Fruit fly (Drosophila melanogaster) whole organism, embryonic: ENCODE results near the gene car.
A peak's percentile ranks its signal among the peaks of the same experiment; 100 is the strongest.

Experiments used
- Adf1 ChIP-seq: fragments of 200-800 bp; sonication (Bioruptor generic); IDR thresholded peaks from 2 replicates; pipeline ENCODE4 v1.3.6; 2022; ENCODE audit warnings: missing biosample characterization, missing genetic modification characterization
- Antp ChIP-seq: fragments of 200-800 bp; sonication (Bioruptor generic); optimal IDR thresholded peaks from 3 replicates; lab custom pipeline; 2016; ENCODE audit warnings: missing biosample characterization, missing genetic modification characterization
- CG11247 ChIP-seq: fragments of 200-800 bp; sonication (Bioruptor generic); IDR thresholded peaks from 2 replicates; pipeline ENCODE4 v1.3.6; 2022; ENCODE audit warnings: missing biosample characterization, missing genetic modification characterization
- CG11560 ChIP-seq: fragments of 200-800 bp; sonication (Bioruptor generic); IDR thresholded peaks from 3 replicates; pipeline ENCODE4 v1.3.6; 2022; ENCODE audit warnings: missing biosample characterization, missing genetic modification characterization
- CG13287 ChIP-seq: fragments of 200-800 bp; sonication (Bioruptor generic); IDR thresholded peaks from 2 replicates; pipeline ENCODE4 v1.3.6; 2022; ENCODE audit warnings: missing biosample characterization, missing genetic modification characterization; ENCODE audit not compliant: partially characterized antibody
- CG14860 ChIP-seq: fragments of 200-800 bp; sonication (Bioruptor generic); IDR thresholded peaks from 3 replicates; pipeline ENCODE4 v1.3.6; 2022; ENCODE audit warnings: missing biosample characterization, missing genetic modification characterization; ENCODE audit not compliant: partially characterized antibody
- CG15073 ChIP-seq: fragments of 200-800 bp; sonication (Bioruptor generic); optimal IDR thresholded peaks from 2 replicates; lab custom pipeline; 2016; ENCODE audit warnings: missing biosample characterization, missing genetic modification characterization
- CG17186 ChIP-seq: fragments of 200-800 bp; sonication (Bioruptor generic); optimal IDR thresholded peaks from 3 replicates; lab custom pipeline; 2017; ENCODE audit warnings: missing biosample characterization, missing genetic modification reagents, missing genetic modification characterization
- CG2120 ChIP-seq: fragments of 200-800 bp; sonication (Bioruptor generic); optimal IDR thresholded peaks from 3 replicates; lab custom pipeline; 2016; ENCODE audit warnings: missing biosample characterization, missing genetic modification characterization
- CG32532 ChIP-seq: fragments of 200-800 bp; sonication (Bioruptor generic); IDR thresholded peaks from 2 replicates; pipeline ENCODE4 v1.3.6; 2022; ENCODE audit warnings: missing biosample characterization, missing genetic modification characterization
- CG4328 ChIP-seq: fragments of 200-800 bp; sonication (Bioruptor generic); optimal IDR thresholded peaks from 3 replicates; lab custom pipeline; 2017; ENCODE audit warnings: missing biosample characterization, missing genetic modification reagents, missing genetic modification characterization
- CG4617 ChIP-seq: fragments of 200-800 bp; sonication (Bioruptor generic); optimal IDR thresholded peaks from 3 replicates; lab custom pipeline; 2016; ENCODE audit warnings: missing biosample characterization, missing genetic modification characterization, borderline replicate concordance
- CG4820 ChIP-seq: fragments of 200-800 bp; sonication (Bioruptor generic); optimal IDR thresholded peaks from 3 replicates; lab custom pipeline; 2016; ENCODE audit warnings: missing biosample characterization, missing genetic modification characterization
- CG4854 ChIP-seq: fragments of 200-800 bp; sonication (Bioruptor generic); optimal IDR thresholded peaks from 2 replicates; lab custom pipeline; 2016; ENCODE audit warnings: missing biosample characterization, missing genetic modification characterization, inconsistent platforms
- CG6272 ChIP-seq: fragments of 200-800 bp; sonication (Bioruptor generic); IDR thresholded peaks from 2 replicates; pipeline ENCODE4 v1.3.6; 2022; ENCODE audit warnings: missing biosample characterization, missing genetic modification characterization
- CG7372 ChIP-seq: fragments of 200-800 bp; sonication (Bioruptor generic); IDR thresholded peaks from 2 replicates; pipeline ENCODE4 v1.3.6; 2022; ENCODE audit warnings: missing biosample characterization, missing genetic modification characterization
- CG7928 ChIP-seq: fragments of 200-800 bp; sonication (Bioruptor generic); optimal IDR thresholded peaks from 2 replicates; lab custom pipeline; 2017; ENCODE audit warnings: missing biosample characterization, mild to moderate bottlenecking, missing genetic modification characterization
- CG9727 ChIP-seq: fragments of 200-800 bp; sonication (Bioruptor generic); optimal IDR thresholded peaks from 3 replicates; lab custom pipeline; 2017; ENCODE audit warnings: missing biosample characterization, mild to moderate bottlenecking, missing genetic modification characterization
- Dad ChIP-seq: fragments of 200-800 bp; sonication (Bioruptor generic); optimal IDR thresholded peaks from 3 replicates; lab custom pipeline; 2016; ENCODE audit warnings: missing biosample characterization, missing genetic modification characterization
- Hey ChIP-seq: fragments of 200-800 bp; sonication (Bioruptor generic); optimal IDR thresholded peaks from 3 replicates; lab custom pipeline; 2018; ENCODE audit warnings: missing biosample characterization, mild to moderate bottlenecking, missing genetic modification characterization
- HmgZ ChIP-seq: fragments of 200-800 bp; sonication (Bioruptor generic); optimal IDR thresholded peaks from 2 replicates; lab custom pipeline; 2018; ENCODE audit warnings: missing biosample characterization, mild to moderate bottlenecking, missing genetic modification characterization
- Hr39 ChIP-seq: fragments of >200 bp; optimal IDR thresholded peaks from 2 replicates; lab custom pipeline; 2017
- MESR4 ChIP-seq: fragments of 200-800 bp; sonication (Bioruptor generic); optimal IDR thresholded peaks from 2 replicates; lab custom pipeline; 2018; ENCODE audit warnings: missing biosample characterization, mild to moderate bottlenecking, missing genetic modification characterization, moderate library complexity
- MTF-1 ChIP-seq: fragments of 200-800 bp; sonication (Bioruptor generic); optimal IDR thresholded peaks from 2 replicates; lab custom pipeline; 2018; ENCODE audit warnings: missing biosample characterization, mild to moderate bottlenecking, missing genetic modification characterization, borderline replicate concordance
- Med ChIP-seq: fragments of 200-800 bp; sonication (Bioruptor generic); peaks from one replicate; lab custom pipeline; 2016; ENCODE audit warnings: missing biosample characterization, missing genetic modification characterization, mild to moderate bottlenecking, inconsistent platforms, moderate library complexity
- Opbp ChIP-seq: fragments of 200-800 bp; sonication (Bioruptor generic); IDR thresholded peaks from 3 replicates; pipeline ENCODE4 v1.3.6; 2022; ENCODE audit warnings: missing biosample characterization, missing genetic modification characterization; ENCODE audit not compliant: partially characterized antibody
- PHDP ChIP-seq: fragments of 200-800 bp; sonication (Bioruptor generic); optimal IDR thresholded peaks from 3 replicates; lab custom pipeline; 2018; ENCODE audit warnings: missing biosample characterization, mild to moderate bottlenecking, missing genetic modification characterization, moderate library complexity
- Rx ChIP-seq: fragments of 200-800 bp; sonication (Bioruptor generic); IDR thresholded peaks from 2 replicates; pipeline ENCODE4 v1.3.6; 2022; ENCODE audit warnings: missing biosample characterization, missing genetic modification characterization
- Sin3A ChIP-seq: fragments of >200 bp; optimal IDR thresholded peaks from 2 replicates; lab custom pipeline; 2018
- Six4 ChIP-seq: fragments of 200-800 bp; sonication (Bioruptor generic); optimal IDR thresholded peaks from 2 replicates; lab custom pipeline; 2016; ENCODE audit warnings: missing biosample characterization, missing genetic modification characterization
- Sry-δ ChIP-seq: fragments of 200-800 bp; sonication (Bioruptor generic); optimal IDR thresholded peaks from 2 replicates; lab custom pipeline; 2016; ENCODE audit warnings: missing biosample characterization, missing genetic modification characterization
- Trl ChIP-seq, 3 experiments: fragments of >200 bp in 2 of 3; fragments of 200-800 bp in 1 of 3; sonication (Bioruptor generic) in 1 of 3; optimal IDR thresholded peaks; 2 replicates in 1 of 3; 3 replicates in 2 of 3; lab custom pipeline; 2016 to 2017; ENCODE audit warnings: missing biosample characterization in 1 of 3, missing genetic modification characterization in 1 of 3
- bbx ChIP-seq: fragments of 200-800 bp; sonication (Bioruptor generic); IDR thresholded peaks from 2 replicates; pipeline ENCODE4 v1.3.6; 2022; ENCODE audit warnings: missing biosample characterization, missing genetic modification characterization; ENCODE audit not compliant: partially characterized antibody
- chif ChIP-seq, 2 experiments: fragments of 200-800 bp; sonication (Bioruptor generic); optimal IDR thresholded peaks; 3 replicates each; lab custom pipeline; 2016; ENCODE audit warnings: missing biosample characterization in 2 of 2, missing genetic modification characterization in 2 of 2
- chinmo ChIP-seq: fragments of 200-800 bp; sonication (Bioruptor generic); IDR thresholded peaks from 4 replicates; pipeline ENCODE4 v1.3.6; 2022; ENCODE audit warnings: missing biosample characterization, missing genetic modification characterization; ENCODE audit not compliant: partially characterized antibody
- chn ChIP-seq: fragments of 200-800 bp; sonication (Bioruptor generic); optimal IDR thresholded peaks from 2 replicates; lab custom pipeline; 2016; ENCODE audit warnings: missing biosample characterization, missing genetic modification characterization
- ci ChIP-seq: fragments of 200-800 bp; sonication (Bioruptor generic); IDR thresholded peaks from 3 replicates; pipeline ENCODE4 v1.3.6; 2022; ENCODE audit warnings: missing biosample characterization, missing genetic modification characterization
- fu2 ChIP-seq: fragments of 200-800 bp; sonication (Bioruptor generic); optimal IDR thresholded peaks from 2 replicates; lab custom pipeline; 2016; ENCODE audit warnings: missing biosample characterization, missing genetic modification characterization
- grau ChIP-seq: fragments of 200-800 bp; optimal IDR thresholded peaks from 3 replicates; lab custom pipeline; 2019; ENCODE audit warnings: missing biosample characterization, mild to moderate bottlenecking, missing genetic modification characterization, moderate library complexity
- ken ChIP-seq: fragments of 200-800 bp; sonication (Bioruptor generic); IDR thresholded peaks from 3 replicates; pipeline ENCODE4 v1.3.6; 2022; ENCODE audit warnings: missing biosample characterization, missing genetic modification characterization
- mam ChIP-seq: fragments of 200-800 bp; sonication (Bioruptor generic); optimal IDR thresholded peaks from 3 replicates; lab custom pipeline; 2016; ENCODE audit warnings: missing biosample characterization, missing genetic modification characterization
- nerfin-1 ChIP-seq: fragments of 200-800 bp; sonication (Bioruptor generic); optimal IDR thresholded peaks from 3 replicates; lab custom pipeline; 2019; ENCODE audit warnings: missing biosample characterization, mild to moderate bottlenecking, missing genetic modification characterization, moderate library complexity
- nmo ChIP-seq: fragments of 200-800 bp; sonication (Bioruptor generic); optimal IDR thresholded peaks from 2 replicates; lab custom pipeline; 2018; ENCODE audit warnings: missing biosample characterization, mild to moderate bottlenecking, missing genetic modification characterization, moderate library complexity
- onecut ChIP-seq: fragments of 200-800 bp; sonication (Bioruptor generic); IDR thresholded peaks from 2 replicates; pipeline ENCODE4 v1.3.6; 2022; ENCODE audit warnings: missing biosample characterization, missing genetic modification characterization
- pzg ChIP-seq: fragments of 200-800 bp; sonication (Bioruptor generic); optimal IDR thresholded peaks from 3 replicates; lab custom pipeline; 2018; ENCODE audit warnings: missing biosample characterization, mild to moderate bottlenecking, missing genetic modification characterization, moderate library complexity
- repo ChIP-seq: fragments of 200-800 bp; sonication (Bioruptor generic); optimal IDR thresholded peaks from 2 replicates; lab custom pipeline; 2016; ENCODE audit warnings: missing biosample characterization, missing genetic modification characterization
- tio ChIP-seq: fragments of 200-800 bp; sonication (Bioruptor generic); optimal IDR thresholded peaks from 2 replicates; lab custom pipeline; 2017; ENCODE audit warnings: missing biosample characterization, missing genetic modification characterization, inconsistent platforms
- tll ChIP-seq, 2 experiments: fragments of 200-800 bp in 1 of 2; fragments of >200 bp in 1 of 2; sonication (Bioruptor generic) in 1 of 2; optimal IDR thresholded peaks; 2 replicates each; lab custom pipeline; 2017 to 2019; ENCODE audit warnings: missing biosample characterization in 2 of 2, missing genetic modification characterization in 2 of 2, mild to moderate bottlenecking in 1 of 2, moderate library complexity in 1 of 2
- twi ChIP-seq: fragments of 200-800 bp; optimal IDR thresholded peaks from 2 replicates; lab custom pipeline; 2019; ENCODE audit warnings: missing biosample characterization, mild to moderate bottlenecking, missing genetic modification characterization, moderate library complexity

car gene

DNA sequence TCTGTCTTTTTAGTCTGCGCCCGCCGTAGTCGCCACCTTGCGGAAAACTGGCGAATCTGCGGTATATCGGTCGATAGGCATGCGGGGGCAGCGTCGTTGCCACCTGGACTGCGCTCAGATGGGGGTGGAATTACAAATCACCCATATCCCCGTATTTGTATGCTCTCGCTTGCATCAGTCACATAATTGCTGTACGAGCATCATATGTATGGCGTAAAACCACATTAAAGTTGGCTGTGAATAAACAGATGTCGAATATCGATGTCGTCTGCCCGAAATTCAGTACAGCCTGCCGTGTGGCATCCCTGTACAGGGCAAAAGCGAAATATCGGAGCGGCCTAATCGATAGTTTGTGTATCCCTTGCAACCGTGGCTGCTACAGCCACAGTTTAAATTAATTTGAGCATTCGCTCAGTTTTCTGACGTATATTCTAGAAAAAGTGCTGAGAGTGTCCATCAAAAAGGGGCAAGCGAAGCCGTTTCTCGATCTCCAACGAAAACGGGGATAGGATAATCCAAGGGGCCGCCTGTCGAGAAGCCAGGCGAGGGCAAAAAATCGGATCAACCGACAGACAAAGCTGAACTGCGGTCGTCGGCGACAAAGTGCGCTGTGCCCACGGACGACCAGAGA lies 44.0 kb upstream of the car start, which contains the start of the genes Idh3a and CoRest (continued):
- peak; percentile 8 for TF ChIP-seq twi (tag; lab: Kevin White, UChicago)
- peak; percentile 14 for TF ChIP-seq nerfin-1 (tag; lab: Kevin White, UChicago)
- TF ChIP-seq Opbp (GFP tag; lab: Robert Waterston, UW) = peak; percentile 34; the same call in 1 of the 3 replicates
- TF ChIP-seq CG7372 (GFP tag; lab: Robert Waterston, UW) = 0 out of 2 replicates have a peak, but pooled peaks have one; percentile 41
- no peak for TF ChIP-seq tio (GFP tag; lab: Kevin White, UChicago)
- TF ChIP-seq PHDP (tag; lab: Kevin White, UChicago) = no peak
- TF ChIP-seq CG2120 (GFP tag; lab: Kevin White, UChicago) = peak; percentile 40
- TF ChIP-seq grau (tag; lab: Kevin White, UChicago) = peak; percentile 21
- TF ChIP-seq chn (GFP tag; lab: Kevin White, UChicago) = peak; percentile 20
- peak; percentile 0 for TF ChIP-seq fu2 (GFP tag; lab: Kevin White, UChicago)
- TF ChIP-seq CG4617 (GFP tag; lab: Kevin White, UChicago) = peak; percentile 10
- TF ChIP-seq CG11560 (tag; lab: Robert Waterston, UW) = peak; percentile 57; the same call in 1 of the 3 replicates
- no peak for TF ChIP-seq Hey (tag; lab: Kevin White, UChicago)
- TF ChIP-seq CG13287 (GFP tag; lab: Robert Waterston, UW) = peak; percentile 73
- peak; percentile 50 for TF ChIP-seq mam (GFP tag; lab: Kevin White, UChicago)
- peak; percentile 99 for TF ChIP-seq Sin3A (lab: Kevin White, UChicago)
- TF ChIP-seq tll (GFP tag; optimal IDR thresholded peaks at IDR 0.05; lab: Kevin White, UChicago) = peak in 1 of 2 experiments; percentile 61
- peak; percentile 77 for TF ChIP-seq CG17186 (GFP tag; lab: Kevin White, UChicago)
- TF ChIP-seq pzg = peak; percentile 75
- TF ChIP-seq CG4328 = no peak
- TF ChIP-seq nmo (GFP tag; lab: Kevin White, UChicago) = peak; percentile 62
- TF ChIP-seq Trl (optimal IDR thresholded peaks at IDR 0.05; lab: Kevin White, UChicago) = no peak
- peak; percentile 1 for TF ChIP-seq Trl (GFP tag; optimal IDR thresholded peaks at IDR 0.05; lab: Kevin White, UChicago)
- TF ChIP-seq ken = 0 out of 3 replicates have a peak, but pooled peaks have one; percentile 27
- TF ChIP-seq Sry-δ (GFP tag; lab: Kevin White, UChicago) = peak; percentile 83
- TF ChIP-seq bbx (GFP tag; lab: Robert Waterston, UW) = 0 out of 2 replicates have a peak, but pooled peaks have one; percentile 14
- TF ChIP-seq CG9727 (GFP tag; lab: Kevin White, UChicago) = peak; percentile 38
- TF ChIP-seq MTF-1 (GFP tag; lab: Kevin White, UChicago) = no peak
- peak; percentile 74 for TF ChIP-seq CG7928 (GFP tag; lab: Kevin White, UChicago)
- TF ChIP-seq CG14860 (GFP tag; lab: Robert Waterston, UW) = peak; percentile 68; the same call in 2 of the 3 replicates
- no peak for TF ChIP-seq chif (GFP tag; optimal IDR thresholded peaks at IDR 0.05; lab: Kevin White, UChicago)
- TF ChIP-seq Rx (GFP tag; lab: Robert Waterston, UW) = no peak
- TF ChIP-seq CG4820 = peak; percentile 4
- TF ChIP-seq Antp (GFP tag; lab: Kevin White, UChicago) = peak; percentile 10
- peak; percentile 25; the same call in 1 of the 2 replicates for TF ChIP-seq onecut (GFP tag; lab: Robert Waterston, UW)
- TF ChIP-seq Dad (GFP tag; lab: Kevin White, UChicago) = peak; percentile 17

DNA sequence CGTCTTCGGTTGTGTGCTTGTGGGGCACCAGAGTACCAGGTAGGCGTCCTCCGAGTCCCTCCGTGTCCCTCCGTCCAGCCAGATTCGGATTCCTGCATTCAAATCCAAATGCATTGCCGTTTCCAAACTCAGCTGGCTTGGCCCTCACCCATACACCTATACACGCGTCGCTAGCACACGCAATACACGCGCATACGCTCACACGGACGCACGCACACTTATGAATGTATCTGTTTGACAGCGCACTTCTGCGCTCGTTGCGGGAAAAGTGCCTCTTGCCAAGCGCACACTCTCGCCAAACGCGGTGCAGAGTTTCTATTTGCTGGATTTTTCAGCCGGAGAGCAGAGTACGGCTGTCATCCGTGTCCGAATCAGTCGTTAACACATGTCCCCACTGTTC lies 43.2 kb upstream of the car start:
- no peak for TF ChIP-seq CG11247 (GFP tag; lab: Robert Waterston, UW)
- no peak for TF ChIP-seq repo (GFP tag; lab: Kevin White, UChicago)
- no peak for TF ChIP-seq Hr39 (lab: Kevin White, UChicago)
- TF ChIP-seq ci (GFP tag; lab: Robert Waterston, UW) = 0 out of 3 replicates have a peak, but pooled peaks have one; percentile 31
- no peak for TF ChIP-seq bbx (GFP tag; lab: Robert Waterston, UW)
- peak; percentile 76 for TF ChIP-seq Adf1 (GFP tag; lab: Robert Waterston, UW)
- 0 out of 2 replicates have a peak, but pooled peaks have one; percentile 20 for TF ChIP-seq CG6272 (GFP tag; lab: Robert Waterston, UW)
- peak; percentile 44 for TF ChIP-seq HmgZ (tag; lab: Kevin White, UChicago)
- TF ChIP-seq pzg = peak; percentile 21
- peak; percentile 23 for TF ChIP-seq Med (GFP tag; lab: Kevin White, UChicago)
- TF ChIP-seq chinmo = peak; percentile 67; the same call in 1 of the 4 replicates
- TF ChIP-seq Six4 (GFP tag; lab: Kevin White, UChicago) = no peak
- TF ChIP-seq MESR4 (GFP tag; lab: Kevin White, UChicago) = peak; percentile 42
- TF ChIP-seq CG15073 (GFP tag; lab: Kevin White, UChicago) = no peak
- TF ChIP-seq CG32532 (GFP tag; lab: Robert Waterston, UW) = peak; percentile 38
- no peak for TF ChIP-seq CG4854 (GFP tag; lab: Kevin White, UChicago)
